Worm (Caenorhabditis elegans): ENCODE results near the gene acs-11.
A peak's percentile ranks its signal among the peaks of the same experiment; 100 is the strongest.

acs-11 gene

ce11 chrII:4728687-4729086, 13.2 kb upstream of the acs-11 start:
- no peak for TF ChIP-seq drap-1 (GFP tag; optimal IDR thresholded peaks at IDR 0.05)
- no peak for TF ChIP-seq unc-39 (tag; optimal IDR thresholded peaks at IDR 0.05)
- TF ChIP-seq sem-2 (GFP tag; optimal IDR thresholded peaks at IDR 0.05) = no peak
- TF ChIP-seq zip-8 (tag; optimal IDR thresholded peaks at IDR 0.05) = no peak
- TF ChIP-seq bed-3 (GFP tag; optimal IDR thresholded peaks at IDR 0.05) = no peak
- TF ChIP-seq nhr-12 (tag; optimal IDR thresholded peaks at IDR 0.05) = no peak
- TF ChIP-seq ceh-39 (tag; optimal IDR thresholded peaks at IDR 0.05) = no peak
- TF ChIP-seq nhr-76 (tag; optimal IDR thresholded peaks at IDR 0.05) = no peak
- no peak for TF ChIP-seq elt-1 (tag; optimal IDR thresholded peaks at IDR 0.05; ENCODE audit: borderline replicate concordance, insufficient read depth)
- no peak for TF ChIP-seq ces-1 (GFP tag; optimal IDR thresholded peaks at IDR 0.05)
- no peak for TF ChIP-seq nhr-2 (tag; optimal IDR thresholded peaks at IDR 0.05)
- no peak for TF ChIP-seq mab-5 (tag; optimal IDR thresholded peaks at IDR 0.05)
- TF ChIP-seq pha-4 (tag; optimal IDR thresholded peaks at IDR 0.05) = no peak
- TF ChIP-seq sptf-1 (tag; optimal IDR thresholded peaks at IDR 0.05) = no peak
- no peak for TF ChIP-seq unc-62 (GFP tag; optimal IDR thresholded peaks at IDR 0.05)
- TF ChIP-seq mep-1 (tag; optimal IDR thresholded peaks at IDR 0.05) = no peak
- no peak for TF ChIP-seq blmp-1 (tag; optimal IDR thresholded peaks at IDR 0.05)
- no peak for TF ChIP-seq cnd-1 (tag; optimal IDR thresholded peaks at IDR 0.05)

- TF ChIP-seq mep-1 (tag; optimal IDR thresholded peaks at IDR 0.05) (no peak), tbx-8 (GFP tag; optimal IDR thresholded peaks at IDR 0.05) (no peak), unc-120 (tag; optimal IDR thresholded peaks at IDR 0.05; ENCODE audit: poor library complexity, severe bottlenecking) (no peak), lin-32 (GFP tag; optimal IDR thresholded peaks at IDR 0.05) (no peak), blmp-1 (tag; optimal IDR thresholded peaks at IDR 0.05) (no peak), unc-62 (GFP tag; optimal IDR thresholded peaks at IDR 0.05) (no peak), lin-13 (tag; optimal IDR thresholded peaks at IDR 0.05) (no peak), hlh-1 (tag; optimal IDR thresholded peaks at IDR 0.05) (no peak), ceh-83 (GFP tag; optimal IDR thresholded peaks at IDR 0.05) (no peak), ceh-43 (GFP tag; optimal IDR thresholded peaks at IDR 0.05) (no peak), nhr-28 (tag; optimal IDR thresholded peaks at IDR 0.05) (no peak), M03D4.4 (tag; optimal IDR thresholded peaks at IDR 0.05) (no peak), sptf-1 (tag; optimal IDR thresholded peaks at IDR 0.05) (no peak)
Observed at ce11 chrII:4729733-4730132, 12.2 kb upstream of the acs-11 start, which contains the start of gene F41C3.7. F41C3.7 (plus strand) TSS chrII:4730033.

- TF ChIP-seq elt-1 (tag; optimal IDR thresholded peaks at IDR 0.05; ENCODE audit: borderline replicate concordance, insufficient read depth) (no peak), ceh-39 (tag; optimal IDR thresholded peaks at IDR 0.05) (no peak), nhr-76 (tag; optimal IDR thresholded peaks at IDR 0.05) (no peak), nhr-237 (tag; optimal IDR thresholded peaks at IDR 0.05) (no peak), sem-2 (GFP tag; optimal IDR thresholded peaks at IDR 0.05) (no peak), ces-1 (GFP tag; optimal IDR thresholded peaks at IDR 0.05) (no peak), nhr-2 (tag; optimal IDR thresholded peaks at IDR 0.05) (no peak), nhr-28 (tag; optimal IDR thresholded peaks at IDR 0.05) (no peak), ham-2 (GFP tag; optimal IDR thresholded peaks at IDR 0.05) (no peak), ceh-83 (GFP tag; optimal IDR thresholded peaks at IDR 0.05) (no peak), sptf-1 (tag; optimal IDR thresholded peaks at IDR 0.05) (no peak), tbx-8 (GFP tag; optimal IDR thresholded peaks at IDR 0.05) (no peak), pha-4 (tag; optimal IDR thresholded peaks at IDR 0.05) (no peak), drap-1 (GFP tag; optimal IDR thresholded peaks at IDR 0.05) (no peak), nhr-12 (tag; optimal IDR thresholded peaks at IDR 0.05) (no peak), snpc-4 (tag; optimal IDR thresholded peaks at IDR 0.05) (no peak)
Observed at ce11 chrII:4733848-4734247, 8.1 kb upstream of the acs-11 start, which contains the start of gene F41C3.11. F41C3.11 (minus strand) TSS chrII:4733948.

DNA sequence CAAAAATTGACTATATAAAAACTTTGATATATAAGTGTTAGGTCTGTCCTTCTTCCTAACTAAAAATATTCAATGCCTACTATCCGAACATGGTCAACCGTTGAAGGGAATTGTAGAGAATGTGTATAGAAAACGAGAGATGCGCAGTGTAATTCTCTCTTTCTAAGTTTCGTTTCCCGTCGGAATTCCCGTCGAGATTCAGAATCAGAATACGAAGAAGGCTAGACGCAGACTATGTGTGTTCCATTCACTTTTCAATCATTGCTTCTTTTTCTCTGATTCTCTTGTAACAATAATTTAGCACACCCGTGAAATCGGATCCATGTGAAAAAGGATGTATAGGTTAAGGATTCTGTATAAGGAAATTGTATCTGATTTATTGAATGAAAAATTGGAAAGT, 7.5 kb upstream of the acs-11 start:
- TF ChIP-seq blmp-1 (tag; optimal IDR thresholded peaks at IDR 0.05) (peak; percentile 84), unc-39 (tag; optimal IDR thresholded peaks at IDR 0.05) (no peak)

ce11 chrII:4736585-4736984, 5.4 kb upstream of the acs-11 start:
- no peak for TF ChIP-seq ham-2 (GFP tag; optimal IDR thresholded peaks at IDR 0.05)
- no peak for TF ChIP-seq nhr-12 (tag; optimal IDR thresholded peaks at IDR 0.05)
- TF ChIP-seq snpc-4 (tag; optimal IDR thresholded peaks at IDR 0.05) = no peak
- TF ChIP-seq mab-5 (tag; optimal IDR thresholded peaks at IDR 0.05) = peak; percentile 12
- TF ChIP-seq unc-62 (GFP tag; optimal IDR thresholded peaks at IDR 0.05) = peak; percentile 2

Measured in whole organism, mixed stage, embryonic.